Fruit fly (Drosophila melanogaster): ENCODE results near the gene Srp72.

The Srp72 gene

DNA sequence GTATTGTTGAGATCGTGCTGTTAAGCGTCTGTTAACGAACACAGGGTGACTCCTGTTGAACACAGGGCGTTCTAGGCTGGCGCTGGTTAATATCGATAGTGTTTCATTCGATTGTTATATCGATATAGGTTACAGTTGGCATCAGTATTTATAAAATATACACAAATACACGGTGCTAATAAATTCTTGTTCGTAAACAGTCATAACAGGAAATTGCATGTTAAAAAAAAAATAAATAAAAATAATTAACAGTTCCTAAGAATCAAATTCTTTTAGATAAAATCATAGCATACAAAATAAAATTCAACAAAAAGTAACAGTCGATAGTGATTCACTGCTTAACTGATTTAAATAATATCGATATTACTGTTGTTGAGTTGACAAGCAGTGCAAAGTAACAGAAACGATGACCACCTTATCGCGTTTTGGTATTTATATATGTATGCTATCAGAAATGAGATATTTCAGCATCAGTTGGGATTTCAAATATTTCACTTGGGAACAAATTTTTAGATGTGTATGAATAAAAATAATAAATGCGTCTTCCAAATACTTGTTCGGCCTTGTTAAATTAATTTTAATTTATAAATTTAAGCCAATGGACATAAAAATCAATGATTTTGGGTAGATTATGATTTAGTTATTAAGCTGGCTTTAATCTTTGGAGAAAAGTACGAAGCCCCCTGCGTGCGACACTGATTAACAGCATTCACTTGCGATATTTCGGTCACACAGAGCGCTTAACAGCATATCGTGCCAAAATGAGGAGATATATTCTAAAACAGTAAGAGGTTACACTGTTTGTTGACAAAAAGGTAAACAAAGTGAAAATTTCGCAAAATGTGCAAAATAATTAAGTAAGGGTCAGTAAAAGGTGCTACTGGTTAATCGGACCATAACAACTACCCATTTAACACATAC is 46.4 kb downstream of the Srp72 start, which contains the start of the genes Pi3K92E and Lrrk (continued):
- TF ChIP-seq CG30020 (tag; optimal IDR thresholded peaks at IDR 0.05) = peak; percentile 53
- TF ChIP-seq Dfd (GFP tag; optimal IDR thresholded peaks at IDR 0.05) = no peak
- TF ChIP-seq Hr3 (GFP tag; optimal IDR thresholded peaks at IDR 0.05) = no peak
- TF ChIP-seq gsb-n (tag; optimal IDR thresholded peaks at IDR 0.05) = no peak
- peak; percentile 90 for TF ChIP-seq hb (GFP tag; IDR thresholded peaks at IDR 0.05; ENCODE audit: partially characterized antibody)
- TF ChIP-seq nau (GFP tag; optimal IDR thresholded peaks at IDR 0.05) = no peak
- no peak for TF ChIP-seq CG10565 (GFP tag; optimal IDR thresholded peaks at IDR 0.05)
- peak; percentile 57; the same call in 1 of the 2 replicates for TF ChIP-seq ato (GFP tag; IDR thresholded peaks at IDR 0.05; ENCODE audit: partially characterized antibody)
- peak; percentile 78 for TF ChIP-seq CG34224 (GFP tag; IDR thresholded peaks at IDR 0.05; ENCODE audit: partially characterized antibody)
- TF ChIP-seq jumu (GFP tag; optimal IDR thresholded peaks at IDR 0.05) = no peak
- TF ChIP-seq Blimp-1 (GFP tag; optimal IDR thresholded peaks at IDR 0.05) = no peak
- no peak for TF ChIP-seq Sox102F (GFP tag; optimal IDR thresholded peaks at IDR 0.05)
- no peak for TF ChIP-seq pan (optimal IDR thresholded peaks at IDR 0.05)
- peak in 1 of 2 experiments; percentile 8 for TF ChIP-seq pan (GFP tag; optimal IDR thresholded peaks at IDR 0.05 in 1 of 2, IDR thresholded peaks at IDR 0.05 in 1 of 2)
- TF ChIP-seq bab2 (GFP tag; optimal IDR thresholded peaks at IDR 0.05) = no peak
- TF ChIP-seq CG12104 (GFP tag; optimal IDR thresholded peaks at IDR 0.05) = no peak
- TF ChIP-seq run (tag; optimal IDR thresholded peaks at IDR 0.05) = no peak
- TF ChIP-seq CG8765 (GFP tag; IDR thresholded peaks at IDR 0.05) = no peak
- TF ChIP-seq pita (GFP tag; optimal IDR thresholded peaks at IDR 0.05) = no peak
- TF ChIP-seq CG33213 (GFP tag; optimal IDR thresholded peaks at IDR 0.05) = peak; percentile 21
- peak; percentile 25 for TF ChIP-seq CG15696 (tag; optimal IDR thresholded peaks at IDR 0.05)
- no peak for TF ChIP-seq Atf3 (GFP tag; optimal IDR thresholded peaks at IDR 0.05)
- no peak for TF ChIP-seq CG7745 (tag; optimal IDR thresholded peaks at IDR 0.05)
- TF ChIP-seq zen (tag; optimal IDR thresholded peaks at IDR 0.05) = no peak
- TF ChIP-seq Scr (GFP tag; IDR thresholded peaks at IDR 0.05; ENCODE audit: partially characterized antibody) = peak; percentile 87
- peak; percentile 53 for TF ChIP-seq CG17912 (GFP tag; optimal IDR thresholded peaks at IDR 0.05)
- no peak for TF ChIP-seq kay (GFP tag; optimal IDR thresholded peaks at IDR 0.05)
- peak; percentile 35 for TF ChIP-seq Sin3A (optimal IDR thresholded peaks at IDR 0.05)
- peak; percentile 67 for TF ChIP-seq NfI (GFP tag; optimal IDR thresholded peaks at IDR 0.05)
- TF ChIP-seq gro (GFP tag; optimal IDR thresholded peaks at IDR 0.05) = no peak
- no peak for TF ChIP-seq sc (optimal IDR thresholded peaks at IDR 0.05)
- TF ChIP-seq sc (GFP tag; optimal IDR thresholded peaks at IDR 0.05) = no peak
- TF ChIP-seq stc (GFP tag; IDR thresholded peaks at IDR 0.05) = no peak
- peak; percentile 86 for TF ChIP-seq Opbp (GFP tag; IDR thresholded peaks at IDR 0.05; ENCODE audit: partially characterized antibody)
- TF ChIP-seq Mad (GFP tag; optimal IDR thresholded peaks at IDR 0.05) = peak; percentile 56
- TF ChIP-seq gfzf (GFP tag; optimal IDR thresholded peaks at IDR 0.05) = peak; percentile 75
- no peak for TF ChIP-seq yki (optimal IDR thresholded peaks at IDR 0.05)
- TF ChIP-seq lov (optimal IDR thresholded peaks at IDR 0.05) = no peak
- 0 out of 3 replicates have a peak, but pooled peaks have one; percentile 49 for TF ChIP-seq lov (GFP tag; IDR thresholded peaks at IDR 0.05)
- TF ChIP-seq CG17186 (GFP tag; optimal IDR thresholded peaks at IDR 0.05) = peak; percentile 75
- TF ChIP-seq Neu2 (GFP tag; optimal IDR thresholded peaks at IDR 0.05; ENCODE audit: borderline replicate concordance) = peak; percentile 79
